Worm (Caenorhabditis elegans) whole organism, L1 larva: Measurements from ENCODE around the gene nlp-3.
A peak's percentile ranks its signal among the peaks of the same experiment; 100 is the strongest.

Source experiments
- C16A3.4 ChIP-seq: fragments of 150-350 bp; optimal IDR thresholded peaks from 2 replicates; lab custom pipeline; 2014; ENCODE audit warnings: missing biosample characterization, missing genetic modification characterization
- F16B12.6 ChIP-seq: fragments of 150-350 bp; optimal IDR thresholded peaks from 2 replicates; lab custom pipeline; 2014; ENCODE audit warnings: missing biosample characterization, missing genetic modification characterization
- alr-1 ChIP-seq: fragments of 200-800 bp; sonication (Bioruptor generic); optimal IDR thresholded peaks from 2 replicates; lab custom pipeline; 2018; ENCODE audit warnings: borderline replicate concordance, mild to moderate bottlenecking, missing genetic modification characterization, missing compliant biosample characterization
- ceh-63 ChIP-seq: fragments of 200-800 bp; sonication (Bioruptor generic); optimal IDR thresholded peaks from 2 replicates; lab custom pipeline; 2018; ENCODE audit warnings: mild to moderate bottlenecking, missing genetic modification characterization, missing compliant biosample characterization
- ceh-82 ChIP-seq, 3 experiments: fragments of 150-350 bp in 1 of 3; sonication (generic microtip) in 2 of 3; optimal IDR thresholded peaks; 2 replicates each; lab custom pipeline; 2014 to 2017; ENCODE audit warnings: missing biosample characterization in 3 of 3, missing genetic modification characterization in 3 of 3
- ces-1 ChIP-seq: fragments of 150-350 bp; optimal IDR thresholded peaks from 2 replicates; lab custom pipeline; 2014; ENCODE audit warnings: missing biosample characterization, missing genetic modification reagents, missing genetic modification characterization
- dpl-1 ChIP-seq, 3 experiments: fragments of 150-350 bp in 2 of 3; sonication (generic microtip) in 1 of 3; optimal IDR thresholded peaks; 2 replicates each; lab custom pipeline; 2014 to 2017; ENCODE audit warnings: missing biosample characterization in 3 of 3, missing genetic modification characterization in 3 of 3, missing genetic modification reagents in 3 of 3
- dsc-1 ChIP-seq: sonication (generic microtip); optimal IDR thresholded peaks from 2 replicates; lab custom pipeline; 2016; ENCODE audit warnings: mild to moderate bottlenecking, missing genetic modification characterization, missing compliant biosample characterization
- efl-1 ChIP-seq, 4 experiments: fragments of 150-350 bp; optimal IDR thresholded peaks in 3 of 4; peaks in 1 of 4; 1 replicate in 1 of 4; 2 replicates in 3 of 4; lab custom pipeline; 2014; ENCODE audit warnings: missing biosample characterization in 2 of 4, missing genetic modification characterization in 2 of 4, missing genetic modification reagents in 2 of 4
- egl-13 ChIP-seq: sonication (generic microtip); optimal IDR thresholded peaks from 2 replicates; lab custom pipeline; 2016; ENCODE audit warnings: missing genotype, missing genetic modification reagents, missing genetic modification characterization, missing compliant biosample characterization
- elt-2 ChIP-seq: sonication (generic microtip); optimal IDR thresholded peaks from 2 replicates; lab custom pipeline; 2016; ENCODE audit warnings: missing genetic modification characterization, mild to moderate bottlenecking, inconsistent platforms, missing compliant biosample characterization, missing genetic modification reagents
- elt-3 ChIP-seq, 6 experiments: fragments of 150-350 bp in 1 of 6; sonication (generic microtip); optimal IDR thresholded peaks; 2 replicates each; lab custom pipeline; 2017 to 2018; ENCODE audit warnings: missing biosample characterization in 6 of 6, missing genetic modification characterization in 6 of 6, inconsistent platforms in 1 of 6
- fkh-4 ChIP-seq: sonication (generic microtip); optimal IDR thresholded peaks from 2 replicates; lab custom pipeline; 2016; ENCODE audit warnings: missing compliant biosample characterization, missing genetic modification characterization, borderline replicate concordance
- isw-1 ChIP-seq: fragments of 200-800 bp; sonication (Bioruptor generic); IDR thresholded peaks from 2 replicates; pipeline ENCODE4 v1.3.6; 2022; ENCODE audit warnings: missing genetic modification characterization, missing compliant biosample characterization
- lin-13 ChIP-seq: fragments of 150-350 bp; optimal IDR thresholded peaks from 2 replicates; lab custom pipeline; 2014; ENCODE audit warnings: missing biosample characterization, missing genetic modification reagents, missing genetic modification characterization
- lin-14 ChIP-seq: fragments of 200-800 bp; sonication (Bioruptor generic); optimal IDR thresholded peaks from 2 replicates; lab custom pipeline; 2018; ENCODE audit warnings: mild to moderate bottlenecking, missing genetic modification characterization, moderate library complexity, missing compliant biosample characterization
- lin-35 ChIP-seq, 2 experiments: fragments of 150-350 bp; optimal IDR thresholded peaks; 2 replicates each; lab custom pipeline; 2014; ENCODE audit warnings: missing biosample characterization in 2 of 2, missing genetic modification characterization in 2 of 2, missing genetic modification reagents in 2 of 2
- lin-39 ChIP-seq: fragments of 150-350 bp; optimal IDR thresholded peaks from 2 replicates; lab custom pipeline; 2014; ENCODE audit warnings: missing biosample characterization, missing genetic modification reagents, missing genetic modification characterization
- lsy-2 ChIP-seq, 2 experiments: fragments of 150-350 bp; optimal IDR thresholded peaks; 2 replicates each; lab custom pipeline; 2014; ENCODE audit warnings: missing biosample characterization in 2 of 2, missing genetic modification characterization in 2 of 2
- mef-2 ChIP-seq: fragments of 150-350 bp; optimal IDR thresholded peaks from 2 replicates; lab custom pipeline; 2014; ENCODE audit warnings: missing biosample characterization, missing genetic modification characterization
- nhr-12 ChIP-seq: sonication (generic microtip); optimal IDR thresholded peaks from 2 replicates; lab custom pipeline; 2017; ENCODE audit warnings: missing biosample characterization, missing genetic modification characterization
- nhr-47 ChIP-seq: sonication (generic microtip); optimal IDR thresholded peaks from 2 replicates; lab custom pipeline; 2016; ENCODE audit warnings: mild to moderate bottlenecking, missing genetic modification characterization, moderate library complexity, missing compliant biosample characterization
- nhr-71 ChIP-seq: sonication (generic microtip); optimal IDR thresholded peaks from 2 replicates; lab custom pipeline; 2016; ENCODE audit warnings: mild to moderate bottlenecking, missing genetic modification characterization, moderate library complexity, missing compliant biosample characterization
- nhr-77 ChIP-seq: fragments of 150-350 bp; optimal IDR thresholded peaks from 2 replicates; lab custom pipeline; 2014; ENCODE audit warnings: missing biosample characterization, missing genetic modification characterization
- nhr-84 ChIP-seq: sonication (generic microtip); optimal IDR thresholded peaks from 2 replicates; lab custom pipeline; 2017; ENCODE audit warnings: missing biosample characterization, missing genetic modification characterization
- nhr-85 ChIP-seq: sonication (generic microtip); peaks from one replicate; lab custom pipeline; 2016; ENCODE audit warnings: missing genetic modification characterization, inconsistent platforms, missing compliant biosample characterization
- pag-3 ChIP-seq: sonication (generic microtip); optimal IDR thresholded peaks from 2 replicates; lab custom pipeline; 2017; ENCODE audit warnings: missing genetic modification characterization, mild to moderate bottlenecking, missing compliant biosample characterization, antibody characterized with exemption, borderline replicate concordance; ENCODE audit not compliant: insufficient read depth
- pqm-1 ChIP-seq: sonication (generic microtip); optimal IDR thresholded peaks from 3 replicates; lab custom pipeline; 2017; ENCODE audit warnings: missing biosample characterization, missing genetic modification characterization
- skn-1 ChIP-seq: fragments of 150-350 bp; optimal IDR thresholded peaks from 2 replicates; lab custom pipeline; 2014; ENCODE audit warnings: missing biosample characterization, missing genetic modification characterization
- snu-23 ChIP-seq: sonication (generic microtip); optimal IDR thresholded peaks from 2 replicates; lab custom pipeline; 2016; ENCODE audit warnings: missing genetic modification characterization, missing compliant biosample characterization
- sox-4 ChIP-seq: sonication (generic microtip); optimal IDR thresholded peaks from 2 replicates; lab custom pipeline; 2016; ENCODE audit warnings: missing genetic modification characterization, missing compliant biosample characterization
- sup-37 ChIP-seq: fragments of 200-800 bp; sonication (Bioruptor generic); optimal IDR thresholded peaks from 2 replicates; lab custom pipeline; 2018; ENCODE audit warnings: mild to moderate bottlenecking, missing genetic modification characterization, missing compliant biosample characterization
- swsn-7 ChIP-seq: sonication (generic microtip); optimal IDR thresholded peaks from 2 replicates; lab custom pipeline; 2016; ENCODE audit warnings: missing genetic modification characterization, missing compliant biosample characterization
- tbx-2 ChIP-seq: sonication (generic microtip); optimal IDR thresholded peaks from 2 replicates; lab custom pipeline; 2016; ENCODE audit warnings: missing genetic modification characterization, missing compliant biosample characterization
- tlp-1 ChIP-seq: fragments of 150-350 bp; optimal IDR thresholded peaks from 2 replicates; lab custom pipeline; 2014; ENCODE audit warnings: missing biosample characterization, missing genetic modification characterization
- unc-130 ChIP-seq: fragments of 150-350 bp; optimal IDR thresholded peaks from 2 replicates; lab custom pipeline; 2017; ENCODE audit warnings: missing biosample characterization, missing genetic modification characterization, inconsistent platforms
- unc-30 ChIP-seq: sonication (generic microtip); optimal IDR thresholded peaks from 2 replicates; lab custom pipeline; 2017; ENCODE audit warnings: missing biosample characterization, missing genetic modification characterization
- unc-86 ChIP-seq: sonication (generic microtip); optimal IDR thresholded peaks from 2 replicates; lab custom pipeline; 2016; ENCODE audit warnings: missing genetic modification characterization, missing compliant biosample characterization
- unc-98 ChIP-seq: fragments of 200-800 bp; sonication (Bioruptor generic); IDR thresholded peaks from 2 replicates; pipeline ENCODE4 v1.3.6; 2022; ENCODE audit warnings: missing genetic modification characterization, missing compliant biosample characterization
- vab-15 ChIP-seq: sonication (generic microtip); optimal IDR thresholded peaks from 2 replicates; lab custom pipeline; 2017; ENCODE audit warnings: missing genotype, mild to moderate bottlenecking, missing genetic modification characterization, missing compliant biosample characterization
- xbp-1 ChIP-seq: sonication (generic microtip); optimal IDR thresholded peaks from 2 replicates; lab custom pipeline; 2016; ENCODE audit warnings: missing genetic modification characterization, missing compliant biosample characterization
- zag-1 ChIP-seq: fragments of 150-350 bp; optimal IDR thresholded peaks from 2 replicates; lab custom pipeline; 2014; ENCODE audit warnings: missing biosample characterization, missing genetic modification characterization
- zip-4 ChIP-seq: fragments of 200-800 bp; sonication (Bioruptor generic); optimal IDR thresholded peaks from 2 replicates; lab custom pipeline; 2018; ENCODE audit warnings: mild to moderate bottlenecking, missing genetic modification characterization, moderate library complexity, missing compliant biosample characterization
- ztf-4 ChIP-seq: fragments of 150-350 bp; optimal IDR thresholded peaks from 2 replicates; lab custom pipeline; 2014; ENCODE audit warnings: missing biosample characterization, missing genetic modification characterization

The nlp-3 gene

ce11 chrX:13220609-13221008, 42.4 kb upstream of the nlp-3 start (continued):
- TF ChIP-seq lin-35 (GFP tag; optimal IDR thresholded peaks at IDR 0.05; lab: Kevin White, UChicago) (peak in 1 of 2 experiments; percentile 0), dsc-1 (no peak), elt-3 (tag; optimal IDR thresholded peaks at IDR 0.05; lab: Kevin White, UChicago) (no peak), nhr-77 (tag; lab: Kevin White, UChicago) (no peak), nhr-47 (tag; lab: Kevin White, UChicago) (no peak), elt-2 (no peak), nhr-84 (tag; lab: Kevin White, UChicago) (no peak)

ce11 chrX:13217940-13218339, 39.7 kb upstream of the nlp-3 start:
- TF ChIP-seq fkh-4 (no peak), isw-1 (GFP tag; lab: Robert Waterston, UW) (no peak), tlp-1 (tag; lab: Kevin White, UChicago) (no peak), unc-130 (tag; lab: Kevin White, UChicago) (no peak), elt-2 (no peak), mef-2 (tag; lab: Kevin White, UChicago) (no peak), sup-37 (GFP tag; lab: Kevin White, UChicago) (no peak), unc-98 (GFP tag; lab: Robert Waterston, UW) (no peak), dpl-1 (GFP tag; optimal IDR thresholded peaks at IDR 0.05; lab: Kevin White, UChicago) (no peak), ztf-4 (no peak), ces-1 (GFP tag; lab: Kevin White, UChicago) (no peak)

ce11 chrX:13216802-13217201, 38.6 kb upstream of the nlp-3 start, which contains the start of gene R12H7.4:
TSS of gene R12H7.4 (plus strand) at chrX:13217102.
- TF ChIP-seq egl-13 (tag; lab: Kevin White, UChicago) (no peak), efl-1 (optimal IDR thresholded peaks at IDR 0.05; lab: Kevin White, UChicago) (no peak), efl-1 (GFP tag; optimal IDR thresholded peaks at IDR 0.05 in 1 of 2; lab: Kevin White, UChicago) (peak in 1 of 2 experiments; percentile 29)

- TF ChIP-seq fkh-4 (peak; percentile 93), tlp-1 (tag; lab: Kevin White, UChicago) (no peak), unc-130 (tag; lab: Kevin White, UChicago) (no peak), dsc-1 (peak; percentile 99), pqm-1 (tag; lab: Kevin White, UChicago) (no peak), lsy-2 (tag; optimal IDR thresholded peaks at IDR 0.05; lab: Kevin White, UChicago) (no peak)
These were observed 34.3 kb upstream of the nlp-3 start for ce11 chrX:13212528-13212927.

- no peak for TF ChIP-seq nhr-12 (tag; lab: Kevin White, UChicago)
- TF ChIP-seq snu-23 (GFP tag; lab: Kevin White, UChicago) = peak; percentile 59
- TF ChIP-seq pag-3 = peak; percentile 76
- no peak for TF ChIP-seq C16A3.4 (tag; lab: Kevin White, UChicago)
- peak; percentile 83 for TF ChIP-seq zag-1 (tag; lab: Kevin White, UChicago)
- peak; percentile 41 for TF ChIP-seq nhr-47 (tag; lab: Kevin White, UChicago)
- no peak for TF ChIP-seq zip-4 (GFP tag; lab: Kevin White, UChicago)
- peak; percentile 24 to 65 for TF ChIP-seq lsy-2 (tag; optimal IDR thresholded peaks at IDR 0.05; lab: Kevin White, UChicago)
- TF ChIP-seq ceh-63 (GFP tag; lab: Kevin White, UChicago) = no peak
- TF ChIP-seq lin-13 (GFP tag; lab: Kevin White, UChicago) = no peak
- no peak for TF ChIP-seq unc-98 (GFP tag; lab: Robert Waterston, UW)
- peak; percentile 94 for TF ChIP-seq lin-14 (GFP tag; lab: Kevin White, UChicago)
- TF ChIP-seq unc-30 (tag; lab: Kevin White, UChicago) = no peak
- TF ChIP-seq nhr-85 (tag; lab: Kevin White, UChicago) = no peak
- TF ChIP-seq vab-15 (tag; lab: Kevin White, UChicago) = no peak
- no peak for TF ChIP-seq F16B12.6 (tag; lab: Kevin White, UChicago)
- no peak for TF ChIP-seq alr-1 (tag; lab: Kevin White, UChicago)
- peak; percentile 23 for TF ChIP-seq swsn-7
- TF ChIP-seq lin-35 (GFP tag; optimal IDR thresholded peaks at IDR 0.05; lab: Kevin White, UChicago) = peak in 1 of 2 experiments; percentile 31
- peak; percentile 57 for TF ChIP-seq tbx-2 (tag; lab: Kevin White, UChicago)
- no peak for TF ChIP-seq efl-1 (optimal IDR thresholded peaks at IDR 0.05; lab: Kevin White, UChicago)
- TF ChIP-seq efl-1 (GFP tag; optimal IDR thresholded peaks at IDR 0.05 in 1 of 2; lab: Kevin White, UChicago) = peak in 1 of 2 experiments; percentile 3
- TF ChIP-seq sox-4 (tag; lab: Kevin White, UChicago) = no peak
- no peak for TF ChIP-seq nhr-77 (tag; lab: Kevin White, UChicago)
- no peak for TF ChIP-seq skn-1
- TF ChIP-seq unc-86 (tag; lab: Kevin White, UChicago) = peak; percentile 61
- peak; percentile 8 to 19 (median 14) for TF ChIP-seq ceh-82 (tag; optimal IDR thresholded peaks at IDR 0.05; lab: Kevin White, UChicago)
- peak; percentile 67 for TF ChIP-seq nhr-71
- TF ChIP-seq xbp-1 = peak; percentile 43
- peak; percentile 46 for TF ChIP-seq lin-39
These were observed 32.2 kb upstream of the nlp-3 start for ce11 chrX:13210478-13210877.
